Worm (Caenorhabditis elegans) whole organism, L1 larva: Measurements from ENCODE around the gene ech-5.

Experiments used
- C04F5.9 ChIP-seq: sonication (generic microtip); optimal IDR thresholded peaks from 2 replicates; lab custom pipeline; 2016; ENCODE audit warnings: missing genetic modification characterization, missing compliant biosample characterization
- C16A3.4 ChIP-seq: fragments of 150-350 bp; optimal IDR thresholded peaks from 2 replicates; lab custom pipeline; 2014; ENCODE audit warnings: missing biosample characterization, missing genetic modification characterization
- F16B12.6 ChIP-seq: fragments of 150-350 bp; optimal IDR thresholded peaks from 2 replicates; lab custom pipeline; 2014; ENCODE audit warnings: missing biosample characterization, missing genetic modification characterization
- aha-1 ChIP-seq: fragments of 150-350 bp; optimal IDR thresholded peaks from 2 replicates; lab custom pipeline; 2014; ENCODE audit warnings: missing biosample characterization, missing genetic modification characterization
- aly-2 ChIP-seq: fragments of 150-350 bp; optimal IDR thresholded peaks from 2 replicates; lab custom pipeline; 2014; ENCODE audit warnings: missing biosample characterization, missing genetic modification characterization
- blmp-1 ChIP-seq: fragments of 150-350 bp; optimal IDR thresholded peaks from 2 replicates; lab custom pipeline; 2014; ENCODE audit warnings: missing biosample characterization, missing genetic modification characterization
- ceh-63 ChIP-seq: fragments of 200-800 bp; sonication (Bioruptor generic); optimal IDR thresholded peaks from 2 replicates; lab custom pipeline; 2018; ENCODE audit warnings: mild to moderate bottlenecking, missing genetic modification characterization, missing compliant biosample characterization
- ceh-8 ChIP-seq: fragments of 200-800 bp; sonication (Bioruptor generic); optimal IDR thresholded peaks from 2 replicates; lab custom pipeline; 2018; ENCODE audit warnings: mild to moderate bottlenecking, missing genetic modification characterization, moderate library complexity, missing compliant biosample characterization
- ceh-82 ChIP-seq, 3 experiments: fragments of 150-350 bp in 1 of 3; sonication (generic microtip) in 2 of 3; optimal IDR thresholded peaks; 2 replicates each; lab custom pipeline; 2014 to 2017; ENCODE audit warnings: missing biosample characterization in 3 of 3, missing genetic modification characterization in 3 of 3
- ceh-88 ChIP-seq: fragments of 200-800 bp; sonication (Bioruptor generic); IDR thresholded peaks from 2 replicates; pipeline ENCODE4 v1.3.6; 2022; ENCODE audit warnings: missing genetic modification characterization, missing compliant biosample characterization
- ceh-90 ChIP-seq: sonication (generic microtip); optimal IDR thresholded peaks from 2 replicates; lab custom pipeline; 2016; ENCODE audit warnings: missing genetic modification characterization, missing compliant biosample characterization
- dsc-1 ChIP-seq: sonication (generic microtip); optimal IDR thresholded peaks from 2 replicates; lab custom pipeline; 2016; ENCODE audit warnings: mild to moderate bottlenecking, missing genetic modification characterization, missing compliant biosample characterization
- egl-13 ChIP-seq: sonication (generic microtip); optimal IDR thresholded peaks from 2 replicates; lab custom pipeline; 2016; ENCODE audit warnings: missing genotype, missing genetic modification reagents, missing genetic modification characterization, missing compliant biosample characterization
- elt-2 ChIP-seq: sonication (generic microtip); optimal IDR thresholded peaks from 2 replicates; lab custom pipeline; 2016; ENCODE audit warnings: missing genetic modification characterization, mild to moderate bottlenecking, inconsistent platforms, missing compliant biosample characterization, missing genetic modification reagents
- elt-3 ChIP-seq, 6 experiments: fragments of 150-350 bp in 1 of 6; sonication (generic microtip); optimal IDR thresholded peaks; 2 replicates each; lab custom pipeline; 2017 to 2018; ENCODE audit warnings: missing biosample characterization in 6 of 6, missing genetic modification characterization in 6 of 6, inconsistent platforms in 1 of 6
- fkh-10 ChIP-seq: sonication (generic microtip); optimal IDR thresholded peaks from 2 replicates; lab custom pipeline; 2017; ENCODE audit warnings: missing biosample characterization, missing genetic modification reagents, missing genetic modification characterization
- fkh-4 ChIP-seq: sonication (generic microtip); optimal IDR thresholded peaks from 2 replicates; lab custom pipeline; 2016; ENCODE audit warnings: missing compliant biosample characterization, missing genetic modification characterization, borderline replicate concordance
- fkh-8 ChIP-seq: sonication (generic microtip); optimal IDR thresholded peaks from 2 replicates; lab custom pipeline; 2016; ENCODE audit warnings: mild to moderate bottlenecking, missing genetic modification characterization, missing compliant biosample characterization
- hpl-2 ChIP-seq: fragments of 150-350 bp; optimal IDR thresholded peaks from 2 replicates; lab custom pipeline; 2014; ENCODE audit warnings: missing biosample characterization, missing genetic modification reagents, missing genetic modification characterization
- irx-1 ChIP-seq: sonication (generic microtip); optimal IDR thresholded peaks from 2 replicates; lab custom pipeline; 2016; ENCODE audit warnings: missing genetic modification characterization, missing compliant biosample characterization
- lin-14 ChIP-seq: fragments of 200-800 bp; sonication (Bioruptor generic); optimal IDR thresholded peaks from 2 replicates; lab custom pipeline; 2018; ENCODE audit warnings: mild to moderate bottlenecking, missing genetic modification characterization, moderate library complexity, missing compliant biosample characterization
- lin-15B ChIP-seq: fragments of 150-350 bp; sonication (generic microtip); optimal IDR thresholded peaks from 3 replicates; lab custom pipeline; 2014; ENCODE audit warnings: missing biosample characterization, missing genetic modification characterization
- lir-3 ChIP-seq: sonication (generic microtip); optimal IDR thresholded peaks from 2 replicates; lab custom pipeline; 2016; ENCODE audit warnings: mild to moderate bottlenecking, missing genetic modification characterization, moderate library complexity, missing compliant biosample characterization; ENCODE audit not compliant: poor library complexity
- mep-1 ChIP-seq: fragments of 150-350 bp; optimal IDR thresholded peaks from 2 replicates; lab custom pipeline; 2014; ENCODE audit warnings: missing biosample characterization, missing genetic modification characterization
- nhr-11 ChIP-seq: fragments of 150-350 bp; optimal IDR thresholded peaks from 2 replicates; lab custom pipeline; 2014; ENCODE audit warnings: missing biosample characterization, missing genetic modification characterization
- nhr-12 ChIP-seq: sonication (generic microtip); optimal IDR thresholded peaks from 2 replicates; lab custom pipeline; 2017; ENCODE audit warnings: missing biosample characterization, missing genetic modification characterization
- nhr-19 ChIP-seq: fragments of 200-800 bp; sonication (Bioruptor generic); conservative IDR thresholded peaks from 2 replicates; pipeline ENCODE4 v1.3.6; 2022; ENCODE audit warnings: missing genetic modification characterization, missing compliant biosample characterization
- nhr-20 ChIP-seq: sonication (generic microtip); optimal IDR thresholded peaks from 2 replicates; lab custom pipeline; 2016; ENCODE audit warnings: mild to moderate bottlenecking, missing genetic modification characterization, missing compliant biosample characterization
- nhr-237 ChIP-seq: fragments of 150-350 bp; optimal IDR thresholded peaks from 2 replicates; lab custom pipeline; 2014; ENCODE audit warnings: missing biosample characterization, missing genetic modification characterization
- nhr-47 ChIP-seq: sonication (generic microtip); optimal IDR thresholded peaks from 2 replicates; lab custom pipeline; 2016; ENCODE audit warnings: mild to moderate bottlenecking, missing genetic modification characterization, moderate library complexity, missing compliant biosample characterization
- nhr-84 ChIP-seq: sonication (generic microtip); optimal IDR thresholded peaks from 2 replicates; lab custom pipeline; 2017; ENCODE audit warnings: missing biosample characterization, missing genetic modification characterization
- nhr-85 ChIP-seq: sonication (generic microtip); peaks from one replicate; lab custom pipeline; 2016; ENCODE audit warnings: missing genetic modification characterization, inconsistent platforms, missing compliant biosample characterization
- nhr-90 ChIP-seq: sonication (generic microtip); optimal IDR thresholded peaks from 2 replicates; lab custom pipeline; 2016; ENCODE audit warnings: mild to moderate bottlenecking, missing genetic modification characterization, missing compliant biosample characterization; ENCODE audit not compliant: poor library complexity
- pax-3 ChIP-seq: fragments of 200-800 bp; sonication (Bioruptor generic); optimal IDR thresholded peaks from 2 replicates; lab custom pipeline; 2018; ENCODE audit warnings: mild to moderate bottlenecking, missing genetic modification characterization, moderate library complexity, missing compliant biosample characterization
- skn-1 ChIP-seq: fragments of 150-350 bp; optimal IDR thresholded peaks from 2 replicates; lab custom pipeline; 2014; ENCODE audit warnings: missing biosample characterization, missing genetic modification characterization
- snpc-4 ChIP-seq: fragments of 150-350 bp; optimal IDR thresholded peaks from 2 replicates; lab custom pipeline; 2014; ENCODE audit warnings: missing biosample characterization, missing genetic modification characterization
- swsn-7 ChIP-seq: sonication (generic microtip); optimal IDR thresholded peaks from 2 replicates; lab custom pipeline; 2016; ENCODE audit warnings: missing genetic modification characterization, missing compliant biosample characterization
- tbx-2 ChIP-seq: sonication (generic microtip); optimal IDR thresholded peaks from 2 replicates; lab custom pipeline; 2016; ENCODE audit warnings: missing genetic modification characterization, missing compliant biosample characterization
- unc-130 ChIP-seq: fragments of 150-350 bp; optimal IDR thresholded peaks from 2 replicates; lab custom pipeline; 2017; ENCODE audit warnings: missing biosample characterization, missing genetic modification characterization, inconsistent platforms
- unc-62 ChIP-seq: fragments of 150-350 bp; optimal IDR thresholded peaks from 2 replicates; lab custom pipeline; 2014; ENCODE audit warnings: missing biosample characterization, missing genetic modification reagents, missing genetic modification characterization
- unc-98 ChIP-seq: fragments of 200-800 bp; sonication (Bioruptor generic); IDR thresholded peaks from 2 replicates; pipeline ENCODE4 v1.3.6; 2022; ENCODE audit warnings: missing genetic modification characterization, missing compliant biosample characterization
- vab-15 ChIP-seq: sonication (generic microtip); optimal IDR thresholded peaks from 2 replicates; lab custom pipeline; 2017; ENCODE audit warnings: missing genotype, mild to moderate bottlenecking, missing genetic modification characterization, missing compliant biosample characterization
- ztf-11 ChIP-seq, 2 experiments: sonication (generic microtip); optimal IDR thresholded peaks; 2 replicates each; lab custom pipeline; 2016 to 2017; ENCODE audit warnings: missing genetic modification characterization in 2 of 2, missing biosample characterization in 1 of 2, missing compliant biosample characterization in 1 of 2
- ztf-4 ChIP-seq: fragments of 150-350 bp; optimal IDR thresholded peaks from 2 replicates; lab custom pipeline; 2014; ENCODE audit warnings: missing biosample characterization, missing genetic modification characterization

Gene ech-5

ce11 chrIV:763377-764063 lies 33.3 kb upstream of the ech-5 start, which contains the start of gene col-103 (continued):
- TF ChIP-seq nhr-20 (tag; lab: Kevin White, UChicago) (peak; percentile 58), nhr-12 (no peak), unc-130 (no peak), C04F5.9 (tag; lab: Kevin White, UChicago) (no peak), skn-1 (tag; lab: Kevin White, UChicago) (no peak), vab-15 (tag; lab: Kevin White, UChicago) (no peak), ztf-4 (no peak), egl-13 (no peak), nhr-90 (peak; percentile 32), blmp-1 (tag; lab: Kevin White, UChicago) (peak; percentile 84), ceh-82 (tag; optimal IDR thresholded peaks at IDR 0.05; lab: Kevin White, UChicago) (no peak), fkh-8 (tag; lab: Kevin White, UChicago) (no peak), ceh-8 (no peak), aly-2 (tag; lab: Kevin White, UChicago) (no peak), nhr-19 (GFP tag; lab: Robert Waterston, UW) (no peak), lir-3 (tag; lab: Kevin White, UChicago) (no peak), fkh-10 (GFP tag; lab: Kevin White, UChicago) (no peak), snpc-4 (tag; lab: Kevin White, UChicago) (no peak), ceh-90 (tag; lab: Kevin White, UChicago) (no peak), ztf-11 (tag; optimal IDR thresholded peaks at IDR 0.05; lab: Kevin White, UChicago) (no peak), fkh-4 (no peak), hpl-2 (no peak), elt-3 (tag; optimal IDR thresholded peaks at IDR 0.05; lab: Kevin White, UChicago) (peak in 3 of 6 experiments; percentile 21 to 43 (median 24)), ceh-88 (GFP tag; lab: Robert Waterston, UW) (no peak), lin-14 (GFP tag; lab: Kevin White, UChicago) (peak; percentile 89), C16A3.4 (tag; lab: Kevin White, UChicago) (peak; percentile 20), irx-1 (no peak), nhr-11 (no peak), nhr-237 (tag; lab: Kevin White, UChicago) (no peak), ceh-63 (GFP tag; lab: Kevin White, UChicago) (no peak), dsc-1 (tag; lab: Kevin White, UChicago) (no peak), unc-98 (GFP tag; lab: Robert Waterston, UW) (no peak), tbx-2 (tag; lab: Kevin White, UChicago) (no peak), swsn-7 (tag; lab: Kevin White, UChicago) (no peak), mep-1 (tag; lab: Kevin White, UChicago) (peak; percentile 56), nhr-84 (tag; lab: Kevin White, UChicago) (no peak), pax-3 (tag; lab: Kevin White, UChicago) (no peak), nhr-47 (no peak), lin-15B (tag; lab: Kevin White, UChicago) (no peak), F16B12.6 (tag; lab: Kevin White, UChicago) (no peak), aha-1 (tag; lab: Kevin White, UChicago) (no peak), unc-62 (GFP tag; lab: Kevin White, UChicago) (no peak), elt-2 (tag; lab: Kevin White, UChicago) (no peak), nhr-85 (tag; lab: Kevin White, UChicago) (peak; percentile 97)
